Worm (Caenorhabditis elegans): Measurements from ENCODE around the gene K05F1.9.
A peak's percentile ranks its signal among the peaks of the same experiment; 100 is the strongest.

Gene K05F1.9

DNA sequence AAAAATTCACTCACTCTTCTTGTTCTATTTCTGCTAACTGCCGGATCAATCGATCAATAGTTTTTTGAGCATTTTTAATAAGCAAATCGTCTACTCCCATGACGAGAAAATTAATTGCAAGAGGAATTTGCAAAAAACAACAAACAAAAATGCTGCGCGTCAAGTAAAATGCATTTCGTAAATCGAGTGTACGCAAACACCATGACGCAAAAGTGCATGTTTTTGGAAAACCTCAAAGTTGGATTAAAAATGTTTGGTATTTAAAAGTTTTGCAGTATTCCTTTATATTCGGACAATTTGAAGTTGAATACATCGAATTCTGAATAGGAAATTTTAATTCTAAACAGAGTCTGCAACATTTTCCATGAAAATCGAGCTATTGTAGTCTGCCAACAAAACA, 38.3 kb upstream of the K05F1.9 start, which contains the start of gene ZK1248.19 (continued):
- TF ChIP-seq lin-39 (tag; optimal IDR thresholded peaks at IDR 0.05), result no peak
- TF ChIP-seq unc-98 (GFP tag; IDR thresholded peaks at IDR 0.05), result no peak
- no peak for TF ChIP-seq efl-3 (GFP tag; optimal IDR thresholded peaks at IDR 0.05)
- TF ChIP-seq ztf-4 (tag; optimal IDR thresholded peaks at IDR 0.05), result no peak
- TF ChIP-seq snpc-4 (tag; optimal IDR thresholded peaks at IDR 0.05), result peak; percentile 0
- TF ChIP-seq rnt-1 (tag; optimal IDR thresholded peaks at IDR 0.05), result peak; percentile 56
- TF ChIP-seq tlp-1 (tag; optimal IDR thresholded peaks at IDR 0.05), result no peak

- TF ChIP-seq hlh-17 (GFP tag; optimal IDR thresholded peaks at IDR 0.05; ENCODE audit: borderline replicate concordance) (no peak), nhr-85 (tag) (no peak), nhr-71 (tag; optimal IDR thresholded peaks at IDR 0.05) (no peak), fkh-8 (tag; optimal IDR thresholded peaks at IDR 0.05) (no peak), C04F5.9 (tag; optimal IDR thresholded peaks at IDR 0.05) (no peak), ztf-4 (tag; optimal IDR thresholded peaks at IDR 0.05) (no peak), ceh-63 (GFP tag; optimal IDR thresholded peaks at IDR 0.05) (no peak), blmp-1 (tag; optimal IDR thresholded peaks at IDR 0.05) (no peak), nhr-77 (tag; optimal IDR thresholded peaks at IDR 0.05) (no peak), xbp-1 (tag; optimal IDR thresholded peaks at IDR 0.05) (no peak), tbx-2 (tag; optimal IDR thresholded peaks at IDR 0.05) (no peak), isw-1 (GFP tag; IDR thresholded peaks at IDR 0.05) (no peak), hlh-4 (tag; optimal IDR thresholded peaks at IDR 0.05) (no peak), efl-1 (optimal IDR thresholded peaks at IDR 0.05) (no peak), efl-1 (GFP tag; optimal IDR thresholded peaks at IDR 0.05 in 1 of 2) (no peak), fkh-10 (GFP tag; optimal IDR thresholded peaks at IDR 0.05) (no peak)
Measured at ce11 chrII:5838453-5838852, 37.5 kb upstream of the K05F1.9 start, which contains the start of gene ZK1248.15. Gene ZK1248.15, minus strand, starts transcription at chrII:5838553.

DNA sequence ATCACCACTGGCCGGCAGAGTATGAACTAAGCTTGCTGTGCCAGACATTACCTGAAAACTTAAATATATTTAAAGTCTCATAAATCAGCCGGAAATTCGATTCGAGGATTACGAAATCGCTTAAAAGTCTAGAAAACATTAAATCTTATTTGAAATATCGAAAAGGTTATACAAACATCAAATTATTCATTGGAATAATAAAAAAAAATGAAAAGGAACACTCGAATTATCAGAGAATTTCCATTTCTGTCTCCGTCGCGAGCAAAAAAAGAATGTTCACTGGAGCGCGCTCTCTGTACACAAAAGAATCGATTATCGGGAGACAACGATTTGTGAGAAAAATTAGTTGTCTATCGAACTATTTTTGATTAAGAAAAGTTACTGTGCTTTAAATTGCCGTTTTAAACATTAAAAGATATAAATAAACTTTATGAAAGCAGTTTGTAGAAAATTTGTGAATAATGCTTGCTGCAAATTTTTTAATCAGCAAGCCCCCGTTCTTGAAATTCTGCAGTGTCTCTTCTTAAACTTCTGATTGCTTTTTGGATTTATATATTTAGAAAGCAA, 35.3 kb upstream of the K05F1.9 start, which contains the start of gene fzo-1:
Gene fzo-1, minus strand, starts transcription at position 51 of the 567 bp plus-strand sequence.
- no peak for TF ChIP-seq ama-1 (optimal IDR thresholded peaks at IDR 0.05)
- peak; percentile 54 for TF ChIP-seq xbp-1 (tag; optimal IDR thresholded peaks at IDR 0.05)
- no peak for TF ChIP-seq nhr-28 (tag; optimal IDR thresholded peaks at IDR 0.05)
- no peak for TF ChIP-seq zip-4 (GFP tag; optimal IDR thresholded peaks at IDR 0.05)
- peak; percentile 24; the same call in 1 of the 2 replicates for TF ChIP-seq ceh-88 (GFP tag; IDR thresholded peaks at IDR 0.05)
- TF ChIP-seq dpl-1 (GFP tag; optimal IDR thresholded peaks at IDR 0.05), result peak; percentile 13 to 35 (median 21)
- TF ChIP-seq nhr-11 (tag; optimal IDR thresholded peaks at IDR 0.05), result no peak
- TF ChIP-seq alr-1 (tag; optimal IDR thresholded peaks at IDR 0.05; ENCODE audit: borderline replicate concordance), result no peak
- TF ChIP-seq nhr-237 (tag; optimal IDR thresholded peaks at IDR 0.05), result no peak
- TF ChIP-seq mab-9 (GFP tag; IDR thresholded peaks at IDR 0.05), result no peak
- TF ChIP-seq lin-14 (GFP tag; optimal IDR thresholded peaks at IDR 0.05), result peak; percentile 73
- no peak for TF ChIP-seq ceh-82 (tag; optimal IDR thresholded peaks at IDR 0.05)
- TF ChIP-seq unc-86 (tag; optimal IDR thresholded peaks at IDR 0.05), result peak; percentile 2
- no peak for TF ChIP-seq pqm-1 (tag; optimal IDR thresholded peaks at IDR 0.05)
- TF ChIP-seq egl-13 (tag; optimal IDR thresholded peaks at IDR 0.05), result peak; percentile 16
- no peak for TF ChIP-seq mef-2 (tag; optimal IDR thresholded peaks at IDR 0.05)
- no peak for TF ChIP-seq lin-13 (GFP tag; optimal IDR thresholded peaks at IDR 0.05)
- peak; percentile 27 for TF ChIP-seq skn-1 (tag; optimal IDR thresholded peaks at IDR 0.05)
- TF ChIP-seq fkh-10 (GFP tag; optimal IDR thresholded peaks at IDR 0.05), result no peak
- no peak for TF ChIP-seq zag-1 (tag; optimal IDR thresholded peaks at IDR 0.05)
- no peak for TF ChIP-seq aha-1 (tag; optimal IDR thresholded peaks at IDR 0.05)
- TF ChIP-seq mdl-1 (tag; optimal IDR thresholded peaks at IDR 0.05), result no peak
- TF ChIP-seq nhr-85 (tag), result peak; percentile 56
- TF ChIP-seq grh-1 (GFP tag; IDR thresholded peaks at IDR 0.05), result no peak
- peak; percentile 72 for TF ChIP-seq ceh-63 (GFP tag; optimal IDR thresholded peaks at IDR 0.05)
- 0 out of 2 replicates have a peak, but pooled peaks have one; percentile 16 for TF ChIP-seq nhr-19 (GFP tag; conservative IDR thresholded peaks at IDR 0.05)
- peak; percentile 71 for TF ChIP-seq sox-4 (tag; optimal IDR thresholded peaks at IDR 0.05)
- TF ChIP-seq unc-130 (tag; optimal IDR thresholded peaks at IDR 0.05), result no peak
- no peak for TF ChIP-seq unc-30 (tag; optimal IDR thresholded peaks at IDR 0.05)
- peak in 1 of 2 experiments; percentile 66 for TF ChIP-seq lsy-2 (tag; optimal IDR thresholded peaks at IDR 0.05)
- TF ChIP-seq rnt-1 (tag; optimal IDR thresholded peaks at IDR 0.05), result no peak
- peak; percentile 75 for TF ChIP-seq nhr-90 (tag; optimal IDR thresholded peaks at IDR 0.05; ENCODE audit: poor library complexity)
- TF ChIP-seq ztf-4 (tag; optimal IDR thresholded peaks at IDR 0.05), result no peak
- TF ChIP-seq nhr-20 (tag; optimal IDR thresholded peaks at IDR 0.05), result peak; percentile 59
- TF ChIP-seq lin-39 (tag; optimal IDR thresholded peaks at IDR 0.05), result no peak
